Worm (Caenorhabditis elegans) whole organism, L4 larva: ENCODE measurements around the gene C03H5.7.

Source experiments
- ceh-20 ChIP-seq: fragments of 200-800 bp; sonication (Bioruptor generic); IDR thresholded peaks from 2 replicates; pipeline ENCODE4 v1.3.6; 2022; ENCODE audit warnings: missing genetic modification reagents, missing genetic modification characterization, missing compliant biosample characterization
- dmd-6 ChIP-seq: fragments of 200-800 bp; sonication (Bioruptor generic); IDR thresholded peaks from 2 replicates; pipeline ENCODE4 v1.3.6; 2022; ENCODE audit warnings: missing genetic modification reagents, missing genetic modification characterization, missing compliant biosample characterization
- fkh-10 ChIP-seq: fragments of 150-350 bp; optimal IDR thresholded peaks from 2 replicates; lab custom pipeline; 2014; ENCODE audit warnings: missing biosample characterization, missing genetic modification reagents, missing genetic modification characterization
- lim-7 ChIP-seq: fragments of 200-800 bp; sonication (Bioruptor generic); IDR thresholded peaks from 2 replicates; pipeline ENCODE4 v1.3.6; 2022; ENCODE audit warnings: missing genetic modification characterization, missing compliant biosample characterization
- nhr-10 ChIP-seq: fragments of 150-350 bp; optimal IDR thresholded peaks from 2 replicates; lab custom pipeline; 2014; ENCODE audit warnings: missing biosample characterization, missing genetic modification characterization
- nhr-25 ChIP-seq: sonication (generic microtip); optimal IDR thresholded peaks from 2 replicates; lab custom pipeline; 2017; ENCODE audit warnings: missing genetic modification characterization, mild to moderate bottlenecking, missing compliant biosample characterization, antibody characterized with exemption, moderate library complexity, borderline replicate concordance; ENCODE audit not compliant: insufficient read depth
- nhr-28 ChIP-seq: fragments of 150-350 bp; optimal IDR thresholded peaks from 2 replicates; lab custom pipeline; 2014; ENCODE audit warnings: missing biosample characterization, missing genetic modification characterization
- pha-4 ChIP-seq, 2 experiments: fragments of 150-350 bp in 1 of 2; fragments of 200-800 bp in 1 of 2; sonication (Bioruptor generic) in 1 of 2; IDR thresholded peaks in 1 of 2; optimal IDR thresholded peaks in 1 of 2; 2 replicates each; pipeline versions ENCODE4 v1.3.6 to Lab custom; 2014 to 2022; ENCODE audit warnings: missing genetic modification characterization in 2 of 2, missing genetic modification reagents in 2 of 2, missing biosample characterization in 1 of 2, missing compliant biosample characterization in 1 of 2
- unc-130 ChIP-seq: sonication (generic microtip); optimal IDR thresholded peaks from 2 replicates; lab custom pipeline; 2016; ENCODE audit warnings: missing genetic modification reagents, missing genetic modification characterization, missing compliant biosample characterization
- unc-62 ChIP-seq, 3 experiments: fragments of 150-350 bp in 1 of 3; sonication (generic microtip); optimal IDR thresholded peaks in 2 of 3; peaks in 1 of 3; 1 replicate in 1 of 3; 2 replicates in 2 of 3; lab custom pipeline; 2014 to 2017; ENCODE audit warnings: missing biosample characterization in 3 of 3, missing genetic modification characterization in 3 of 3, missing genetic modification reagents in 3 of 3, missing genotype in 1 of 3
- ztf-7 ChIP-seq: fragments of 150-350 bp; optimal IDR thresholded peaks from 2 replicates; lab custom pipeline; 2014; ENCODE audit warnings: missing biosample characterization, missing genetic modification characterization

ce11 chrII:385957-386356 lies 5.9 kb downstream of the C03H5.7 start, which contains the start of gene C03H5.3:
- TF ChIP-seq nhr-10 (tag; lab: Kevin White, UChicago), result no peak
- TF ChIP-seq unc-62 (GFP tag; optimal IDR thresholded peaks at IDR 0.05 in 1 of 2; lab: Kevin White, UChicago), result no peak
- TF ChIP-seq unc-62 (tag; optimal IDR thresholded peaks at IDR 0.05; lab: Kevin White, UChicago), result no peak
- TF ChIP-seq nhr-25 (tag; lab: Kevin White, UChicago), result no peak
- TF ChIP-seq nhr-28 (tag; lab: Kevin White, UChicago), result no peak
- TF ChIP-seq pha-4 (GFP tag; IDR thresholded peaks at IDR 0.05; lab: Robert Waterston, UW), result no peak
- TF ChIP-seq pha-4 (tag; optimal IDR thresholded peaks at IDR 0.05; lab: Kevin White, UChicago), result no peak
- no peak for TF ChIP-seq lim-7
- no peak for TF ChIP-seq ceh-20
- TF ChIP-seq fkh-10, result no peak
- TF ChIP-seq unc-130, result no peak
- no peak for TF ChIP-seq dmd-6
- TF ChIP-seq ztf-7 (tag; lab: Kevin White, UChicago), result no peak
